Worm (Caenorhabditis elegans) whole organism, L3 larva: ENCODE results near the gene fipr-4.

Experiments used
- ceh-82 ChIP-seq: fragments of 150-350 bp; optimal IDR thresholded peaks from 2 replicates; lab custom pipeline; 2014; ENCODE audit warnings: missing biosample characterization, missing genetic modification characterization
- fos-1 ChIP-seq: fragments of 150-350 bp; optimal IDR thresholded peaks from 2 replicates; lab custom pipeline; 2014; ENCODE audit warnings: missing biosample characterization, missing genetic modification characterization
- jun-1 ChIP-seq: fragments of 150-350 bp; optimal IDR thresholded peaks from 2 replicates; lab custom pipeline; 2014; ENCODE audit warnings: missing biosample characterization, missing genetic modification reagents, missing genetic modification characterization
- lin-15B ChIP-seq: fragments of 150-350 bp; optimal IDR thresholded peaks from 2 replicates; lab custom pipeline; 2014; ENCODE audit warnings: missing biosample characterization, missing genetic modification characterization
- nhr-237 ChIP-seq: fragments of 150-350 bp; optimal IDR thresholded peaks from 2 replicates; lab custom pipeline; 2014; ENCODE audit warnings: missing biosample characterization, missing genetic modification characterization
- nhr-67 ChIP-seq: fragments of 150-350 bp; optimal IDR thresholded peaks from 2 replicates; lab custom pipeline; 2014; ENCODE audit warnings: missing biosample characterization, missing genetic modification characterization
- sea-2 ChIP-seq: fragments of 150-350 bp; sonication (generic microtip); optimal IDR thresholded peaks from 4 replicates; lab custom pipeline; 2014; ENCODE audit warnings: missing biosample characterization, missing genetic modification reagents, missing genetic modification characterization
- skn-1 ChIP-seq: fragments of 150-350 bp; optimal IDR thresholded peaks from 2 replicates; lab custom pipeline; 2014; ENCODE audit warnings: missing biosample characterization, missing genetic modification characterization
- snpc-4 ChIP-seq: fragments of 150-350 bp; optimal IDR thresholded peaks from 2 replicates; lab custom pipeline; 2014; ENCODE audit warnings: missing biosample characterization, missing genetic modification characterization

ce11 chrV:10252682-10253081, 24.4 kb upstream of the fipr-4 start:
- TF ChIP-seq snpc-4 (tag; lab: Kevin White, UChicago): no peak
- no peak for TF ChIP-seq nhr-237 (tag; lab: Kevin White, UChicago)
- TF ChIP-seq fos-1 (tag; lab: Kevin White, UChicago): no peak
- TF ChIP-seq lin-15B: no peak
- no peak for TF ChIP-seq ceh-82 (tag; lab: Kevin White, UChicago)
- TF ChIP-seq nhr-67 (tag; lab: Kevin White, UChicago): no peak
- TF ChIP-seq jun-1 (tag; lab: Kevin White, UChicago): no peak
- TF ChIP-seq sea-2 (GFP tag; lab: Kevin White, UChicago): no peak
- no peak for TF ChIP-seq skn-1 (tag; lab: Kevin White, UChicago)
